Fruit fly (Drosophila melanogaster) whole organism, embryonic: ENCODE data around the gene CG15044.

ENCODE experiments used
- Ada2b ChIP-seq: fragments of 200-800 bp; sonication (Bioruptor generic); IDR thresholded peaks from 2 replicates; pipeline ENCODE4 v1.3.6; 2022; ENCODE audit warnings: missing biosample characterization, missing genetic modification characterization
- Atf-2 ChIP-seq: fragments of 200-800 bp; sonication (Bioruptor generic); optimal IDR thresholded peaks from 2 replicates; lab custom pipeline; 2016; ENCODE audit warnings: missing biosample characterization, missing genetic modification characterization
- CG10543 ChIP-seq: fragments of 200-800 bp; sonication (Bioruptor generic); optimal IDR thresholded peaks from 3 replicates; lab custom pipeline; 2017; ENCODE audit warnings: missing biosample characterization, mild to moderate bottlenecking, missing genetic modification characterization, moderate library complexity
- CG11093 ChIP-seq: fragments of 200-800 bp; sonication (Bioruptor generic); IDR thresholded peaks from 3 replicates; pipeline ENCODE4 v1.3.6; 2022; ENCODE audit warnings: missing biosample characterization, missing genetic modification characterization
- CG11560 ChIP-seq: fragments of 200-800 bp; sonication (Bioruptor generic); IDR thresholded peaks from 3 replicates; pipeline ENCODE4 v1.3.6; 2022; ENCODE audit warnings: missing biosample characterization, missing genetic modification characterization
- CG12104 ChIP-seq: fragments of 200-800 bp; sonication (Bioruptor generic); optimal IDR thresholded peaks from 3 replicates; lab custom pipeline; 2016; ENCODE audit warnings: missing biosample characterization, missing genetic modification characterization
- CG1233 ChIP-seq: fragments of 200-800 bp; sonication (Bioruptor generic); optimal IDR thresholded peaks from 4 replicates; lab custom pipeline; 2018; ENCODE audit warnings: missing biosample characterization, mild to moderate bottlenecking, missing genetic modification characterization
- CG15514 ChIP-seq: fragments of 200-800 bp; sonication (Bioruptor generic); optimal IDR thresholded peaks from 3 replicates; lab custom pipeline; 2017; ENCODE audit warnings: missing biosample characterization, missing genetic modification characterization, mild to moderate bottlenecking, moderate library complexity, missing genetic modification reagents
- CG17359 ChIP-seq: fragments of 200-800 bp; sonication (Bioruptor generic); optimal IDR thresholded peaks from 3 replicates; lab custom pipeline; 2018; ENCODE audit warnings: missing biosample characterization, mild to moderate bottlenecking, missing genetic modification characterization, moderate library complexity
- CG17612 ChIP-seq: fragments of 200-800 bp; sonication (Bioruptor generic); IDR thresholded peaks from 2 replicates; pipeline ENCODE4 v1.3.6; 2022; ENCODE audit warnings: missing biosample characterization, missing genetic modification characterization
- CG18011 ChIP-seq: fragments of 200-800 bp; sonication (Bioruptor generic); optimal IDR thresholded peaks from 2 replicates; lab custom pipeline; 2017; ENCODE audit warnings: missing biosample characterization, missing genetic modification characterization, mild to moderate bottlenecking, moderate library complexity, missing genotype
- CG18764 ChIP-seq: fragments of 200-800 bp; sonication (Bioruptor generic); optimal IDR thresholded peaks from 3 replicates; lab custom pipeline; 2016; ENCODE audit warnings: missing biosample characterization, missing genetic modification characterization
- CG31388 ChIP-seq: fragments of 200-800 bp; sonication (Bioruptor generic); optimal IDR thresholded peaks from 2 replicates; lab custom pipeline; 2016; ENCODE audit warnings: missing biosample characterization, missing genetic modification characterization
- CG3281 ChIP-seq: fragments of 200-800 bp; sonication (Bioruptor generic); optimal IDR thresholded peaks from 3 replicates; lab custom pipeline; 2017; ENCODE audit warnings: missing biosample characterization, mild to moderate bottlenecking, missing genetic modification characterization
- CG33213 ChIP-seq: fragments of 200-800 bp; sonication (Bioruptor generic); optimal IDR thresholded peaks from 3 replicates; lab custom pipeline; 2016; ENCODE audit warnings: missing biosample characterization, missing genetic modification characterization
- CG34224 ChIP-seq: fragments of 200-800 bp; sonication (Bioruptor generic); IDR thresholded peaks from 3 replicates; pipeline ENCODE4 v1.3.6; 2022; ENCODE audit warnings: missing biosample characterization, missing genetic modification characterization; ENCODE audit not compliant: partially characterized antibody
- CG4328 ChIP-seq: fragments of 200-800 bp; sonication (Bioruptor generic); optimal IDR thresholded peaks from 3 replicates; lab custom pipeline; 2017; ENCODE audit warnings: missing biosample characterization, missing genetic modification reagents, missing genetic modification characterization
- CG4730 ChIP-seq: fragments of 200-800 bp; sonication (Bioruptor generic); IDR thresholded peaks from 2 replicates; pipeline ENCODE4 v1.3.6; 2022; ENCODE audit warnings: missing biosample characterization, missing genetic modification characterization
- CG7271 ChIP-seq: fragments of 200-800 bp; sonication (Bioruptor generic); optimal IDR thresholded peaks from 2 replicates; lab custom pipeline; 2018; ENCODE audit warnings: missing biosample characterization, mild to moderate bottlenecking, missing genetic modification characterization, moderate library complexity
- CG7372 ChIP-seq: fragments of 200-800 bp; sonication (Bioruptor generic); IDR thresholded peaks from 2 replicates; pipeline ENCODE4 v1.3.6; 2022; ENCODE audit warnings: missing biosample characterization, missing genetic modification characterization
- CG7556 ChIP-seq: fragments of 200-800 bp; sonication (Bioruptor generic); optimal IDR thresholded peaks from 2 replicates; lab custom pipeline; 2017; ENCODE audit warnings: missing biosample characterization, mild to moderate bottlenecking, missing genetic modification characterization
- CG8089 ChIP-seq: fragments of 200-800 bp; sonication (Bioruptor generic); optimal IDR thresholded peaks from 3 replicates; lab custom pipeline; 2016; ENCODE audit warnings: missing biosample characterization, missing genetic modification characterization
- CG8281 ChIP-seq: fragments of 200-800 bp; sonication (Bioruptor generic); optimal IDR thresholded peaks from 2 replicates; lab custom pipeline; 2018; ENCODE audit warnings: missing biosample characterization, mild to moderate bottlenecking, missing genetic modification characterization, moderate library complexity
- CG9215 ChIP-seq: fragments of 200-800 bp; sonication (Bioruptor generic); IDR thresholded peaks from 2 replicates; pipeline ENCODE4 v1.3.6; 2022; ENCODE audit warnings: missing biosample characterization, missing genetic modification characterization
- Chrac-16 ChIP-seq: fragments of 200-800 bp; sonication (Bioruptor generic); optimal IDR thresholded peaks from 3 replicates; lab custom pipeline; 2016; ENCODE audit warnings: missing biosample characterization, missing genetic modification characterization
- Doc3 ChIP-seq: fragments of 200-800 bp; sonication (Bioruptor generic); IDR thresholded peaks from 3 replicates; pipeline ENCODE4 v1.3.6; 2022; ENCODE audit warnings: missing biosample characterization, missing genetic modification characterization; ENCODE audit not compliant: partially characterized antibody
- E2f2 ChIP-seq: fragments of 200-800 bp; sonication (Bioruptor generic); IDR thresholded peaks from 2 replicates; pipeline ENCODE4 v1.3.6; 2022; ENCODE audit warnings: missing biosample characterization, missing genetic modification characterization
- GATAe ChIP-seq: fragments of 200-800 bp; sonication (Bioruptor generic); conservative IDR thresholded peaks from 2 replicates; pipeline ENCODE4 v1.3.6; 2022; ENCODE audit warnings: missing biosample characterization, missing genetic modification characterization
- HHEX ChIP-seq: fragments of 200-800 bp; sonication (Bioruptor generic); optimal IDR thresholded peaks from 3 replicates; lab custom pipeline; 2017; ENCODE audit warnings: missing biosample characterization, mild to moderate bottlenecking, missing genetic modification characterization, missing genetic modification reagents
- HLHmδ ChIP-seq: fragments of 200-800 bp; sonication (Bioruptor generic); optimal IDR thresholded peaks from 2 replicates; lab custom pipeline; 2018; ENCODE audit warnings: missing biosample characterization, mild to moderate bottlenecking, missing genetic modification characterization, moderate library complexity
- Lim3 ChIP-seq: fragments of 200-800 bp; sonication (Bioruptor generic); IDR thresholded peaks from 2 replicates; pipeline ENCODE4 v1.3.6; 2022; ENCODE audit warnings: missing biosample characterization, missing genetic modification characterization
- NfI ChIP-seq: fragments of 200-800 bp; sonication (Bioruptor generic); optimal IDR thresholded peaks from 3 replicates; lab custom pipeline; 2018; ENCODE audit warnings: missing biosample characterization, mild to moderate bottlenecking, missing genetic modification characterization, moderate library complexity
- Pdp1 ChIP-seq, 2 experiments: fragments of 200-800 bp; sonication (Bioruptor generic); optimal IDR thresholded peaks; 3 replicates each; lab custom pipeline; 2016; ENCODE audit warnings: missing biosample characterization in 2 of 2, missing genetic modification characterization in 2 of 2, mild to moderate bottlenecking in 1 of 2, moderate library complexity in 1 of 2
- ato ChIP-seq: fragments of 200-800 bp; sonication (Bioruptor generic); IDR thresholded peaks from 2 replicates; pipeline ENCODE4 v1.3.6; 2022; ENCODE audit warnings: missing biosample characterization, missing genetic modification characterization; ENCODE audit not compliant: partially characterized antibody
- bcd ChIP-seq: fragments of 200-800 bp; sonication (Bioruptor generic); optimal IDR thresholded peaks from 2 replicates; lab custom pipeline; 2017; ENCODE audit warnings: missing biosample characterization, mild to moderate bottlenecking, missing genetic modification characterization
- dati ChIP-seq: fragments of 200-800 bp; sonication (Bioruptor generic); IDR thresholded peaks from 2 replicates; pipeline ENCODE4 v1.3.6; 2022; ENCODE audit warnings: missing biosample characterization, missing genetic modification characterization
- gcm ChIP-seq: fragments of 200-800 bp; sonication (Bioruptor generic); optimal IDR thresholded peaks from 2 replicates; lab custom pipeline; 2019; ENCODE audit warnings: missing biosample characterization, mild to moderate bottlenecking, missing genetic modification characterization, moderate library complexity
- gcm2 ChIP-seq: fragments of 200-800 bp; sonication (Bioruptor generic); optimal IDR thresholded peaks from 2 replicates; lab custom pipeline; 2016; ENCODE audit warnings: missing biosample characterization, missing genetic modification characterization
- ken ChIP-seq: fragments of 200-800 bp; sonication (Bioruptor generic); IDR thresholded peaks from 3 replicates; pipeline ENCODE4 v1.3.6; 2022; ENCODE audit warnings: missing biosample characterization, missing genetic modification characterization
- nerfin-2 ChIP-seq: fragments of 200-800 bp; sonication (Bioruptor generic); IDR thresholded peaks from 2 replicates; pipeline ENCODE4 v1.3.6; 2022; ENCODE audit warnings: missing biosample characterization, missing genetic modification characterization; ENCODE audit not compliant: partially characterized antibody
- pb ChIP-seq: fragments of 200-800 bp; sonication (Bioruptor generic); optimal IDR thresholded peaks from 3 replicates; lab custom pipeline; 2016; ENCODE audit warnings: missing biosample characterization, missing genetic modification characterization
- pfk ChIP-seq: fragments of 200-800 bp; sonication (Bioruptor generic); optimal IDR thresholded peaks from 2 replicates; lab custom pipeline; 2018; ENCODE audit warnings: missing biosample characterization, mild to moderate bottlenecking, missing genetic modification characterization, moderate library complexity
- pita ChIP-seq: fragments of 200-800 bp; sonication (Bioruptor generic); optimal IDR thresholded peaks from 2 replicates; lab custom pipeline; 2017; ENCODE audit warnings: missing biosample characterization, mild to moderate bottlenecking, missing genetic modification characterization
- psq ChIP-seq: fragments of 200-800 bp; sonication (Bioruptor generic); optimal IDR thresholded peaks from 2 replicates; lab custom pipeline; 2017; ENCODE audit warnings: missing biosample characterization, missing genetic modification characterization
- ro ChIP-seq: fragments of 200-800 bp; sonication (Bioruptor generic); IDR thresholded peaks from 2 replicates; pipeline ENCODE4 v1.3.6; 2022; ENCODE audit warnings: missing biosample characterization, missing genetic modification characterization
- sd ChIP-seq: fragments of 200-800 bp; sonication (Bioruptor generic); optimal IDR thresholded peaks from 3 replicates; lab custom pipeline; 2018; ENCODE audit warnings: missing biosample characterization, mild to moderate bottlenecking, missing genetic modification characterization, moderate library complexity
- sima ChIP-seq: fragments of 200-800 bp; sonication (Bioruptor generic); optimal IDR thresholded peaks from 2 replicates; lab custom pipeline; 2016; ENCODE audit warnings: missing biosample characterization, missing genetic modification characterization
- sr ChIP-seq: fragments of 200-800 bp; sonication (Bioruptor generic); IDR thresholded peaks from 3 replicates; pipeline ENCODE4 v1.3.6; 2022; ENCODE audit warnings: missing biosample characterization, missing genetic modification characterization
- tin ChIP-seq: fragments of 200-800 bp; sonication (Bioruptor generic); optimal IDR thresholded peaks from 3 replicates; lab custom pipeline; 2016; ENCODE audit warnings: missing biosample characterization, missing genetic modification characterization
- wek ChIP-seq: fragments of 200-800 bp; sonication (Bioruptor generic); optimal IDR thresholded peaks from 3 replicates; lab custom pipeline; 2018; ENCODE audit warnings: missing biosample characterization, mild to moderate bottlenecking, missing genetic modification characterization, moderate library complexity
- zf30C ChIP-seq: fragments of 200-800 bp; sonication (Bioruptor generic); optimal IDR thresholded peaks from 3 replicates; lab custom pipeline; 2018; ENCODE audit warnings: missing biosample characterization, mild to moderate bottlenecking, missing genetic modification characterization

Gene CG15044

DNA sequence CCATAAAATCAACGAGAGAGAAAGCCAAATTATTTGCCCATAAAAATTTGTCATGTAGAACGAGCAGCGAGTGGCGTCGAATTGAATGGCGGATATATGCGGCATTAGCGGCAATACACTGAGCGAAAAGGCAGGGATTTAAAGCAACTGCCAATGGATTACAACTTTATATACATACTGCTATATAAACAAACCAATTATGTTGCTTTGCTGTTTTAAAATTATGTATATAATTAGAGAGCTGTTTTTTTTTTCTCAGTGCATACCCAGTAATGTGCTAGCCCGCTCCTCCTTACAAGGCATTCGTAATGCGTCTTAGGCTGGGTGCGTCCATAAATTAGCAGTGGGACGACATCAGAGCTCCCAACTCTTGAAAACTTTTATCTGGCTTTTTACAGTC is 23.9 kb downstream of the CG15044 start (continued):
- TF ChIP-seq CG8089 (GFP tag; lab: Kevin White, UChicago) = no peak
- TF ChIP-seq zf30C (GFP tag; lab: Kevin White, UChicago) = no peak
- no peak for TF ChIP-seq CG10543
- peak; percentile 32 for TF ChIP-seq CG7556
- TF ChIP-seq pita (GFP tag; lab: Kevin White, UChicago) = no peak
- TF ChIP-seq CG18764 (GFP tag; lab: Kevin White, UChicago) = no peak
- peak; percentile 14 for TF ChIP-seq bcd (GFP tag; lab: Kevin White, UChicago)
- no peak for TF ChIP-seq GATAe (GFP tag; lab: Robert Waterston, UW)
- no peak for TF ChIP-seq CG7271
- TF ChIP-seq CG11093 (GFP tag; lab: Robert Waterston, UW) = no peak
- TF ChIP-seq CG33213 = no peak
- TF ChIP-seq CG7372 (GFP tag; lab: Robert Waterston, UW) = no peak
- TF ChIP-seq Atf-2 (GFP tag; lab: Kevin White, UChicago) = no peak
- no peak for TF ChIP-seq CG34224
- no peak for TF ChIP-seq wek (GFP tag; lab: Kevin White, UChicago)
- TF ChIP-seq sima (GFP tag; lab: Kevin White, UChicago) = no peak
- TF ChIP-seq Ada2b = peak; percentile 43; the same call in 1 of the 2 replicates
- no peak for TF ChIP-seq nerfin-2 (GFP tag; lab: Robert Waterston, UW)
- TF ChIP-seq CG31388 (GFP tag; lab: Kevin White, UChicago) = no peak
- no peak for TF ChIP-seq CG4328 (GFP tag; lab: Kevin White, UChicago)
- TF ChIP-seq Chrac-16 (GFP tag; lab: Kevin White, UChicago) = no peak
- TF ChIP-seq HHEX = peak; percentile 29
- TF ChIP-seq HLHmδ (GFP tag; lab: Kevin White, UChicago) = no peak
- no peak for TF ChIP-seq CG18011
- TF ChIP-seq Lim3 (GFP tag; lab: Robert Waterston, UW) = no peak
- TF ChIP-seq sd (tag; lab: Kevin White, UChicago) = no peak
- TF ChIP-seq NfI (GFP tag; lab: Kevin White, UChicago) = no peak
- no peak for TF ChIP-seq CG11560 (tag; lab: Robert Waterston, UW)
- TF ChIP-seq gcm2 (GFP tag; lab: Kevin White, UChicago) = no peak
- no peak for TF ChIP-seq CG4730 (GFP tag; lab: Robert Waterston, UW)
- no peak for TF ChIP-seq Doc3 (GFP tag; lab: Robert Waterston, UW)
- no peak for TF ChIP-seq ro (GFP tag; lab: Robert Waterston, UW)
- no peak for TF ChIP-seq sr (GFP tag; lab: Robert Waterston, UW)
- no peak for TF ChIP-seq CG12104 (GFP tag; lab: Kevin White, UChicago)
- no peak for TF ChIP-seq ken
- TF ChIP-seq CG3281 (GFP tag; lab: Kevin White, UChicago) = peak; percentile 32
- TF ChIP-seq pb (GFP tag; lab: Kevin White, UChicago) = no peak
- TF ChIP-seq Pdp1 (GFP tag; optimal IDR thresholded peaks at IDR 0.05; lab: Kevin White, UChicago) = peak in 1 of 2 experiments; percentile 12
- TF ChIP-seq gcm = no peak
- TF ChIP-seq dati (GFP tag; lab: Robert Waterston, UW) = no peak
- TF ChIP-seq ato (GFP tag; lab: Robert Waterston, UW) = no peak
- no peak for TF ChIP-seq CG17612
- no peak for TF ChIP-seq psq (GFP tag; lab: Kevin White, UChicago)
- TF ChIP-seq CG17359 (tag; lab: Kevin White, UChicago) = peak; percentile 12
- no peak for TF ChIP-seq CG8281
- TF ChIP-seq tin (GFP tag; lab: Kevin White, UChicago) = peak; percentile 23
- TF ChIP-seq CG15514 (GFP tag; lab: Kevin White, UChicago) = peak; percentile 17
- TF ChIP-seq CG9215 (GFP tag; lab: Robert Waterston, UW) = peak; percentile 14; the same call in 1 of the 2 replicates
- no peak for TF ChIP-seq CG1233
- TF ChIP-seq E2f2 = no peak
- TF ChIP-seq pfk = no peak
